Fruit fly (Drosophila melanogaster) whole organism, prepupa: ENCODE results near the gene Taf7.

Experiments used
- Blimp-1 ChIP-seq: fragments of 200-800 bp; sonication (Bioruptor generic); optimal IDR thresholded peaks from 3 replicates; lab custom pipeline; 2017; ENCODE audit warnings: missing biosample characterization, missing genetic modification characterization, mild to moderate bottlenecking, moderate library complexity, missing genetic modification reagents
- CG10631 ChIP-seq: fragments of 200-800 bp; sonication (Bioruptor generic); optimal IDR thresholded peaks from 2 replicates; lab custom pipeline; 2016; ENCODE audit warnings: missing biosample characterization, missing genetic modification characterization
- CG10669 ChIP-seq: fragments of 200-800 bp; sonication (Bioruptor generic); optimal IDR thresholded peaks from 3 replicates; lab custom pipeline; 2018; ENCODE audit warnings: missing biosample characterization, mild to moderate bottlenecking, missing genetic modification characterization, moderate library complexity
- CG11294 ChIP-seq: fragments of 200-800 bp; sonication (Bioruptor generic); IDR thresholded peaks from 2 replicates; pipeline ENCODE4 v1.3.6; 2022; ENCODE audit warnings: missing biosample characterization, missing genetic modification characterization
- CG11762 ChIP-seq: fragments of 200-800 bp; sonication (Bioruptor generic); optimal IDR thresholded peaks from 3 replicates; lab custom pipeline; 2016; ENCODE audit warnings: missing biosample characterization, missing genetic modification characterization; ENCODE audit not compliant: insufficient read depth
- CG11902 ChIP-seq: fragments of 200-800 bp; sonication (Bioruptor generic); optimal IDR thresholded peaks from 3 replicates; lab custom pipeline; 2016; ENCODE audit warnings: missing biosample characterization, missing genetic modification characterization
- CG15336 ChIP-seq: fragments of 200-800 bp; sonication (Bioruptor generic); IDR thresholded peaks from 2 replicates; pipeline ENCODE4 v1.3.6; 2022; ENCODE audit warnings: missing biosample characterization, missing genetic modification characterization
- CG1621 ChIP-seq: fragments of 200-800 bp; sonication (Bioruptor generic); optimal IDR thresholded peaks from 3 replicates; lab custom pipeline; 2018; ENCODE audit warnings: missing biosample characterization, mild to moderate bottlenecking, missing genetic modification characterization
- CG16779 ChIP-seq: fragments of 200-800 bp; sonication (Bioruptor generic); optimal IDR thresholded peaks from 3 replicates; lab custom pipeline; 2017; ENCODE audit warnings: missing biosample characterization, mild to moderate bottlenecking, missing genetic modification characterization
- CG31627 ChIP-seq: fragments of 200-800 bp; sonication (Bioruptor generic); optimal IDR thresholded peaks from 3 replicates; lab custom pipeline; 2016; ENCODE audit warnings: missing biosample characterization, missing genetic modification characterization
- CG32006 ChIP-seq: fragments of 200-800 bp; sonication (Bioruptor generic); optimal IDR thresholded peaks from 3 replicates; lab custom pipeline; 2017; ENCODE audit warnings: missing biosample characterization, mild to moderate bottlenecking, missing genetic modification characterization
- CG34406 ChIP-seq: fragments of 200-800 bp; sonication (Bioruptor generic); optimal IDR thresholded peaks from 3 replicates; lab custom pipeline; 2016; ENCODE audit warnings: missing biosample characterization, missing genetic modification characterization
- CG3919 ChIP-seq: fragments of 200-800 bp; sonication (Bioruptor generic); optimal IDR thresholded peaks from 3 replicates; lab custom pipeline; 2016; ENCODE audit warnings: missing biosample characterization, missing genetic modification characterization
- CG4318 ChIP-seq: fragments of 200-800 bp; sonication (Bioruptor generic); optimal IDR thresholded peaks from 3 replicates; lab custom pipeline; 2017; ENCODE audit warnings: missing biosample characterization, mild to moderate bottlenecking, missing genetic modification characterization
- CG6163 ChIP-seq: fragments of 200-800 bp; sonication (Bioruptor generic); IDR thresholded peaks from 3 replicates; pipeline ENCODE4 v1.3.6; 2022; ENCODE audit warnings: missing biosample characterization, missing genetic modification characterization
- CG6792 ChIP-seq: fragments of 200-800 bp; sonication (Bioruptor generic); optimal IDR thresholded peaks from 3 replicates; lab custom pipeline; 2016; ENCODE audit warnings: missing biosample characterization, missing genetic modification characterization
- CG6808 ChIP-seq: fragments of 200-800 bp; sonication (Bioruptor generic); optimal IDR thresholded peaks from 3 replicates; lab custom pipeline; 2017; ENCODE audit warnings: missing biosample characterization, missing genetic modification characterization, mild to moderate bottlenecking, moderate library complexity, missing genetic modification reagents
- CG7368 ChIP-seq: fragments of 200-800 bp; sonication (Bioruptor generic); optimal IDR thresholded peaks from 3 replicates; lab custom pipeline; 2016; ENCODE audit warnings: missing biosample characterization, missing genetic modification characterization
- CG8119 ChIP-seq: fragments of 200-800 bp; sonication (Bioruptor generic); IDR thresholded peaks from 3 replicates; pipeline ENCODE4 v1.3.6; 2022; ENCODE audit warnings: missing biosample characterization, missing genetic modification characterization
- CG8319 ChIP-seq: fragments of 200-800 bp; sonication (Bioruptor generic); optimal IDR thresholded peaks from 3 replicates; lab custom pipeline; 2016; ENCODE audit warnings: missing biosample characterization, missing genetic modification characterization
- CG9139 ChIP-seq: fragments of 200-800 bp; sonication (Bioruptor generic); optimal IDR thresholded peaks from 3 replicates; lab custom pipeline; 2017; ENCODE audit warnings: missing biosample characterization, mild to moderate bottlenecking, missing genetic modification characterization
- Eip75B ChIP-seq: fragments of 200-800 bp; sonication (Bioruptor generic); optimal IDR thresholded peaks from 3 replicates; lab custom pipeline; 2016; ENCODE audit warnings: missing biosample characterization, missing genetic modification characterization
- Eip78C ChIP-seq: fragments of 200-800 bp; sonication (Bioruptor generic); peaks from one replicate; lab custom pipeline; 2016; ENCODE audit warnings: missing biosample characterization, missing genetic modification characterization
- Eip93F ChIP-seq: fragments of 200-800 bp; sonication (Bioruptor generic); optimal IDR thresholded peaks from 2 replicates; lab custom pipeline; 2016; ENCODE audit warnings: missing biosample characterization, mild to moderate bottlenecking, missing genetic modification characterization
- Ets96B ChIP-seq: fragments of 200-800 bp; optimal IDR thresholded peaks from 2 replicates; lab custom pipeline; 2019; ENCODE audit warnings: missing biosample characterization, mild to moderate bottlenecking, missing genetic modification characterization, moderate library complexity
- Gug ChIP-seq: fragments of 200-800 bp; sonication (Bioruptor generic); IDR thresholded peaks from 2 replicates; pipeline ENCODE4 v1.3.6; 2022; ENCODE audit warnings: missing biosample characterization, missing genetic modification characterization
- Hr38 ChIP-seq: sonication (Bioruptor generic); optimal IDR thresholded peaks from 2 replicates; lab custom pipeline; 2016; ENCODE audit warnings: missing biosample characterization, missing genetic modification characterization
- Hr39 ChIP-seq: fragments of 200-800 bp; sonication (Bioruptor generic); optimal IDR thresholded peaks from 2 replicates; lab custom pipeline; 2016; ENCODE audit warnings: missing biosample characterization, missing genetic modification characterization
- Hr4 ChIP-seq: fragments of 200-800 bp; sonication (Bioruptor generic); optimal IDR thresholded peaks from 3 replicates; lab custom pipeline; 2016; ENCODE audit warnings: missing biosample characterization, missing genetic modification characterization
- OdsH ChIP-seq: fragments of 200-800 bp; sonication (Bioruptor generic); optimal IDR thresholded peaks from 3 replicates; lab custom pipeline; 2016; ENCODE audit warnings: missing biosample characterization, missing genetic modification characterization
- Smox ChIP-seq: fragments of 200-800 bp; sonication (Bioruptor generic); optimal IDR thresholded peaks from 3 replicates; lab custom pipeline; 2016; ENCODE audit warnings: missing biosample characterization, missing genetic modification characterization
- Sox14 ChIP-seq: fragments of 200-800 bp; sonication (Bioruptor generic); optimal IDR thresholded peaks from 3 replicates; lab custom pipeline; 2016; ENCODE audit warnings: missing biosample characterization, missing genetic modification characterization
- Sox15 ChIP-seq: fragments of 200-800 bp; sonication (Bioruptor generic); optimal IDR thresholded peaks from 3 replicates; lab custom pipeline; 2016; ENCODE audit warnings: missing biosample characterization, missing genetic modification characterization
- achi ChIP-seq: fragments of 200-800 bp; sonication (Bioruptor generic); optimal IDR thresholded peaks from 3 replicates; lab custom pipeline; 2016; ENCODE audit warnings: missing biosample characterization, missing genetic modification characterization
- acj6 ChIP-seq: fragments of 200-800 bp; sonication (Bioruptor generic); optimal IDR thresholded peaks from 3 replicates; lab custom pipeline; 2016; ENCODE audit warnings: missing biosample characterization, missing genetic modification characterization
- dac ChIP-seq: fragments of 200-800 bp; sonication (Bioruptor generic); optimal IDR thresholded peaks from 2 replicates; lab custom pipeline; 2017; ENCODE audit warnings: missing biosample characterization, mild to moderate bottlenecking, missing genetic modification characterization
- dsx ChIP-seq: fragments of 200-800 bp; optimal IDR thresholded peaks from 3 replicates; lab custom pipeline; 2019; ENCODE audit warnings: missing biosample characterization, mild to moderate bottlenecking, missing genetic modification characterization, moderate library complexity; ENCODE audit not compliant: poor library complexity, severe bottlenecking
- eg ChIP-seq: fragments of 200-800 bp; sonication (Bioruptor generic); IDR thresholded peaks from 3 replicates; pipeline ENCODE4 v1.3.6; 2022; ENCODE audit warnings: missing biosample characterization, missing genetic modification characterization
- esn ChIP-seq: fragments of 200-800 bp; sonication (Bioruptor generic); optimal IDR thresholded peaks from 2 replicates; lab custom pipeline; 2016; ENCODE audit warnings: missing biosample characterization, mild to moderate bottlenecking, missing genetic modification characterization, moderate library complexity
- fd85E ChIP-seq: fragments of 200-800 bp; sonication (Bioruptor generic); optimal IDR thresholded peaks from 3 replicates; lab custom pipeline; 2016; ENCODE audit warnings: missing biosample characterization, missing genetic modification characterization
- lz ChIP-seq: fragments of 200-800 bp; sonication (Bioruptor generic); optimal IDR thresholded peaks from 3 replicates; lab custom pipeline; 2016; ENCODE audit warnings: missing biosample characterization, missing genetic modification characterization
- net ChIP-seq: fragments of 200-800 bp; sonication (Bioruptor generic); optimal IDR thresholded peaks from 3 replicates; lab custom pipeline; 2016; ENCODE audit warnings: missing biosample characterization, missing genetic modification characterization
- pdm3 ChIP-seq: fragments of 200-800 bp; sonication (Bioruptor generic); optimal IDR thresholded peaks from 3 replicates; lab custom pipeline; 2016; ENCODE audit warnings: missing biosample characterization, missing genetic modification characterization
- salr ChIP-seq, 2 experiments: fragments of 200-800 bp; sonication (Bioruptor generic); optimal IDR thresholded peaks; 3 replicates each; lab custom pipeline; 2016 to 2018; ENCODE audit warnings: missing biosample characterization in 2 of 2, missing genetic modification characterization in 2 of 2, mild to moderate bottlenecking in 1 of 2
- svp ChIP-seq: fragments of 200-800 bp; sonication (Bioruptor generic); peaks from one replicate; lab custom pipeline; 2016; ENCODE audit warnings: missing biosample characterization, missing genetic modification characterization
- topi ChIP-seq: fragments of 200-800 bp; sonication (Bioruptor generic); optimal IDR thresholded peaks from 3 replicates; lab custom pipeline; 2016; ENCODE audit warnings: missing biosample characterization, missing genetic modification characterization
- vri ChIP-seq: fragments of 200-800 bp; sonication (Bioruptor generic); optimal IDR thresholded peaks from 3 replicates; lab custom pipeline; 2016; ENCODE audit warnings: missing biosample characterization, mild to moderate bottlenecking, missing genetic modification characterization

Gene Taf7

dm6 chr3R:7944699-7945349, 37.7 kb downstream of the Taf7 start (continued):
- TF ChIP-seq svp (GFP tag; lab: Kevin White, UChicago) (peak; percentile 59), CG11902 (GFP tag; lab: Kevin White, UChicago) (no peak), Blimp-1 (peak; percentile 60), acj6 (no peak), topi (GFP tag; lab: Kevin White, UChicago) (no peak), OdsH (peak; percentile 20), Hr39 (peak; percentile 6), eg (GFP tag; lab: Robert Waterston, UW) (no peak), fd85E (GFP tag; lab: Kevin White, UChicago) (no peak), CG10631 (GFP tag; lab: Kevin White, UChicago) (peak; percentile 22), CG16779 (tag; lab: Kevin White, UChicago) (no peak), Sox14 (GFP tag; lab: Kevin White, UChicago) (peak; percentile 4), CG4318 (GFP tag; lab: Kevin White, UChicago) (no peak), CG11762 (GFP tag; lab: Kevin White, UChicago) (no peak), Gug (GFP tag; lab: Robert Waterston, UW) (no peak), Ets96B (tag; lab: Kevin White, UChicago) (no peak), Sox15 (GFP tag; lab: Kevin White, UChicago) (no peak), CG6163 (GFP tag; lab: Robert Waterston, UW) (no peak), esn (peak; percentile 34), CG8119 (0 out of 3 replicates have a peak, but pooled peaks have one; percentile 25), Eip93F (GFP tag; lab: Kevin White, UChicago) (no peak), CG1621 (tag; lab: Kevin White, UChicago) (no peak), net (GFP tag; lab: Kevin White, UChicago) (no peak), achi (peak; percentile 19), pdm3 (peak; percentile 31), CG10669 (GFP tag; lab: Kevin White, UChicago) (peak; percentile 9), CG8319 (GFP tag; lab: Kevin White, UChicago) (no peak), CG31627 (GFP tag; lab: Kevin White, UChicago) (peak; percentile 12), CG9139 (GFP tag; lab: Kevin White, UChicago) (no peak), Hr38 (GFP tag; lab: Kevin White, UChicago) (no peak), dac (GFP tag; lab: Kevin White, UChicago) (no peak), Hr4 (GFP tag; lab: Kevin White, UChicago) (peak; percentile 45), CG34406 (no peak), CG3919 (peak; percentile 26), salr (GFP tag; optimal IDR thresholded peaks at IDR 0.05; lab: Kevin White, UChicago) (peak in 1 of 2 experiments; percentile 21), dsx (peak; percentile 67), CG11294 (no peak), CG15336 (GFP tag; lab: Robert Waterston, UW) (no peak)
- TF ChIP-seq, all 60 proteins: peak for 21

DNA sequence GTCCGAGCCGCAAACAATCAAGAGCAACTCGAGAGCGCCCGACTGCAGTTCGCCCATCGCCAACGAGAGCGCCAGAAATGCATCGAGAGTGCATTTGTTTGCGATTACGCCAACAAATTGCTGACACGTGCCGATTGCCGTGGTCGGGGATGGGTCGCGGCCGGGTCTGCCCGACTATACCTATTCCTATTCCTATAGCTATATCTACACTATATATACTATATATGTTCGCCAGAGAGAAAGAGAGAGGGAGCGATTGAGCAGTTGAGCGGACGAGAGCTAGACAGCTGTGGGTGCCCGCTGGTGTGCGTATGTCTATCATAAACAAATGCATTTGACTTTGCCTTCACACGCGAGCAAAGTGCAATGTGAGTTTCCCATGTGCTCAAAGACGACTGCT, 40.2 kb downstream of the Taf7 start:
- TF ChIP-seq CG9139 (GFP tag; lab: Kevin White, UChicago): no peak
- peak; percentile 6 for TF ChIP-seq dsx
- TF ChIP-seq CG4318 (GFP tag; lab: Kevin White, UChicago): no peak
- no peak for TF ChIP-seq dac (GFP tag; lab: Kevin White, UChicago)
- TF ChIP-seq CG8319 (GFP tag; lab: Kevin White, UChicago): no peak
- no peak for TF ChIP-seq Hr39
- TF ChIP-seq CG34406: no peak
- no peak for TF ChIP-seq Ets96B (tag; lab: Kevin White, UChicago)
- no peak for TF ChIP-seq CG11762 (GFP tag; lab: Kevin White, UChicago)
- TF ChIP-seq Hr4 (GFP tag; lab: Kevin White, UChicago): no peak
- no peak for TF ChIP-seq CG6808 (GFP tag; lab: Kevin White, UChicago)
- TF ChIP-seq Eip78C (GFP tag; lab: Kevin White, UChicago): peak; percentile 73
- TF ChIP-seq CG8119: peak; percentile 59; the same call in 2 of the 3 replicates
- TF ChIP-seq pdm3: no peak
- TF ChIP-seq Eip75B (GFP tag; lab: Kevin White, UChicago): no peak
- TF ChIP-seq salr (GFP tag; optimal IDR thresholded peaks at IDR 0.05; lab: Kevin White, UChicago): no peak
- peak; percentile 23; the same call in 1 of the 2 replicates for TF ChIP-seq CG15336 (GFP tag; lab: Robert Waterston, UW)
- peak; percentile 7 for TF ChIP-seq CG32006
- no peak for TF ChIP-seq lz (GFP tag; lab: Kevin White, UChicago)
- TF ChIP-seq CG1621 (tag; lab: Kevin White, UChicago): no peak
- no peak for TF ChIP-seq CG7368 (GFP tag; lab: Kevin White, UChicago)
- TF ChIP-seq Hr38 (GFP tag; lab: Kevin White, UChicago): no peak
- TF ChIP-seq esn: no peak
- no peak for TF ChIP-seq topi (GFP tag; lab: Kevin White, UChicago)
- TF ChIP-seq vri (GFP tag; lab: Kevin White, UChicago): no peak
- no peak for TF ChIP-seq CG6792 (GFP tag; lab: Kevin White, UChicago)
- TF ChIP-seq OdsH: no peak
- no peak for TF ChIP-seq CG11902 (GFP tag; lab: Kevin White, UChicago)
- TF ChIP-seq Smox (GFP tag; lab: Kevin White, UChicago): no peak
- TF ChIP-seq Blimp-1: no peak
- no peak for TF ChIP-seq CG10669 (GFP tag; lab: Kevin White, UChicago)
- peak; percentile 30 for TF ChIP-seq CG16779 (tag; lab: Kevin White, UChicago)
